Worm (Caenorhabditis elegans) whole organism, early embryonic: Measurements from ENCODE around the gene fmo-4.

Source experiments
- B0310.2 ChIP-seq: sonication (generic microtip); optimal IDR thresholded peaks from 2 replicates; lab custom pipeline; 2016; ENCODE audit warnings: mild to moderate bottlenecking, missing genetic modification characterization, missing compliant biosample characterization
- F13C5.2 ChIP-seq: sonication (generic microtip); optimal IDR thresholded peaks from 2 replicates; lab custom pipeline; 2017; ENCODE audit warnings: mild to moderate bottlenecking, missing genetic modification characterization, inconsistent platforms, missing compliant biosample characterization
- aly-1 ChIP-seq: sonication (generic microtip); optimal IDR thresholded peaks from 2 replicates; lab custom pipeline; 2016; ENCODE audit warnings: missing genetic modification characterization, missing compliant biosample characterization
- ama-1 ChIP-seq: fragments of 150-350 bp; optimal IDR thresholded peaks from 2 replicates; lab custom pipeline; 2014
- ceh-13 ChIP-seq: fragments of 200-800 bp; sonication (Bioruptor generic); optimal IDR thresholded peaks from 2 replicates; lab custom pipeline; 2018; ENCODE audit warnings: mild to moderate bottlenecking, missing genetic modification characterization, missing compliant biosample characterization
- ceh-36 ChIP-seq: sonication (generic microtip); optimal IDR thresholded peaks from 2 replicates; lab custom pipeline; 2016; ENCODE audit warnings: missing genetic modification characterization, inconsistent platforms, missing compliant biosample characterization
- ets-7 ChIP-seq: sonication (generic microtip); optimal IDR thresholded peaks from 2 replicates; lab custom pipeline; 2016; ENCODE audit warnings: missing genotype, missing genetic modification characterization, missing compliant biosample characterization
- flt-1 ChIP-seq: fragments of 200-800 bp; sonication (Bioruptor generic); IDR thresholded peaks from 2 replicates; pipeline ENCODE4 v1.3.6; 2022; ENCODE audit warnings: missing genetic modification characterization, missing compliant biosample characterization
- hmbx-1 ChIP-seq: sonication (generic microtip); optimal IDR thresholded peaks from 2 replicates; lab custom pipeline; 2016; ENCODE audit warnings: mild to moderate bottlenecking, missing genetic modification characterization, missing compliant biosample characterization
- hmg-4 ChIP-seq: fragments of 200-800 bp; sonication (Bioruptor generic); optimal IDR thresholded peaks from 2 replicates; lab custom pipeline; 2018; ENCODE audit warnings: mild to moderate bottlenecking, missing genetic modification characterization, missing compliant biosample characterization
- hnd-1 ChIP-seq: sonication (generic microtip); optimal IDR thresholded peaks from 2 replicates; lab custom pipeline; 2016; ENCODE audit warnings: missing genetic modification characterization, missing compliant biosample characterization
- pes-1 ChIP-seq: fragments of 200-800 bp; sonication (Bioruptor generic); IDR thresholded peaks from 2 replicates; pipeline ENCODE4 v1.3.6; 2022; ENCODE audit warnings: missing genetic modification reagents, missing genetic modification characterization, missing compliant biosample characterization
- scrt-1 ChIP-seq: fragments of 200-800 bp; sonication (Bioruptor generic); IDR thresholded peaks from 2 replicates; pipeline ENCODE4 v1.3.6; 2022; ENCODE audit warnings: missing genetic modification characterization, missing compliant biosample characterization
- sea-1 ChIP-seq: fragments of 200-800 bp; sonication (Bioruptor generic); conservative IDR thresholded peaks from 2 replicates; pipeline ENCODE4 v1.3.6; 2022; ENCODE audit warnings: missing genetic modification characterization, missing compliant biosample characterization
- tbx-11 ChIP-seq: fragments of 200-800 bp; sonication (Bioruptor generic); IDR thresholded peaks from 2 replicates; pipeline ENCODE4 v1.3.6; 2022; ENCODE audit warnings: missing genetic modification characterization, missing compliant biosample characterization
- tra-4 ChIP-seq: sonication (generic microtip); optimal IDR thresholded peaks from 2 replicates; lab custom pipeline; 2017; ENCODE audit warnings: missing genetic modification characterization, missing compliant biosample characterization

Gene fmo-4

ce11 chrV:13649730-13650349 is 43.3 kb upstream of the fmo-4 start, which contains the start of gene H37A05.4:
TSS of gene H37A05.4 (minus strand) at chrV:13649780.
- TF ChIP-seq tra-4 (tag; lab: Kevin White, UChicago) (no peak), ets-7 (tag; lab: Kevin White, UChicago) (no peak), B0310.2 (no peak), hmg-4 (GFP tag; lab: Kevin White, UChicago) (peak; percentile 2), aly-1 (no peak)

- TF ChIP-seq hnd-1: no peak
- peak; percentile 44; the same call in 1 of the 2 replicates for TF ChIP-seq pes-1 (GFP tag; lab: Robert Waterston, UW)
- no peak for TF ChIP-seq B0310.2
Observed at ce11 chrV:13647617-13648016, 41.1 kb upstream of the fmo-4 start.

- TF ChIP-seq aly-1: peak; percentile 14
- no peak for TF ChIP-seq flt-1 (GFP tag; lab: Robert Waterston, UW)
Observed at ce11 chrV:13647185-13647584, 40.7 kb upstream of the fmo-4 start.

- TF ChIP-seq tbx-11 (GFP tag; lab: Robert Waterston, UW) (peak; percentile 42; the same call in 1 of the 2 replicates), flt-1 (GFP tag; lab: Robert Waterston, UW) (peak; percentile 50; the same call in 1 of the 2 replicates), scrt-1 (GFP tag; lab: Robert Waterston, UW) (0 out of 2 replicates have a peak, but pooled peaks have one; percentile 62), sea-1 (GFP tag; lab: Robert Waterston, UW) (peak; percentile 78), hmbx-1 (no peak), ceh-13 (no peak), pes-1 (GFP tag; lab: Robert Waterston, UW) (peak; percentile 75), B0310.2 (no peak)
Observed at ce11 chrV:13645848-13646578, 39.5 kb upstream of the fmo-4 start.

- no peak for TF ChIP-seq hnd-1
- no peak for TF ChIP-seq tra-4 (tag; lab: Kevin White, UChicago)
- TF ChIP-seq ets-7 (tag; lab: Kevin White, UChicago): no peak
- no peak for TF ChIP-seq hmbx-1
- no peak for TF ChIP-seq flt-1 (GFP tag; lab: Robert Waterston, UW)
- no peak for TF ChIP-seq sea-1 (GFP tag; lab: Robert Waterston, UW)
- no peak for TF ChIP-seq ama-1 (lab: Kevin White, UChicago)
- TF ChIP-seq pes-1 (GFP tag; lab: Robert Waterston, UW): no peak
Observed at ce11 chrV:13638040-13638439, 31.5 kb upstream of the fmo-4 start.

ce11 chrV:13636411-13636810 is 29.9 kb upstream of the fmo-4 start:
- TF ChIP-seq tbx-11 (GFP tag; lab: Robert Waterston, UW): no peak
- TF ChIP-seq pes-1 (GFP tag; lab: Robert Waterston, UW): no peak
- no peak for TF ChIP-seq B0310.2
- TF ChIP-seq aly-1: no peak
- TF ChIP-seq ama-1 (lab: Kevin White, UChicago): no peak
- no peak for TF ChIP-seq tra-4 (tag; lab: Kevin White, UChicago)
- no peak for TF ChIP-seq hmg-4 (GFP tag; lab: Kevin White, UChicago)

ce11 chrV:13634149-13634548 is 27.6 kb upstream of the fmo-4 start, which contains the start of gene H37A05.2:
TSS of gene H37A05.2 (minus strand) at chrV:13634249.
- TF ChIP-seq F13C5.2 (no peak), flt-1 (GFP tag; lab: Robert Waterston, UW) (no peak), tbx-11 (GFP tag; lab: Robert Waterston, UW) (no peak)

- no peak for TF ChIP-seq flt-1 (GFP tag; lab: Robert Waterston, UW)
- TF ChIP-seq ceh-36 (tag; lab: Kevin White, UChicago): no peak
- no peak for TF ChIP-seq hnd-1
- no peak for TF ChIP-seq tra-4 (tag; lab: Kevin White, UChicago)
- no peak for TF ChIP-seq aly-1
- no peak for TF ChIP-seq hmg-4 (GFP tag; lab: Kevin White, UChicago)
Observed at ce11 chrV:13627103-13627623, 20.7 kb upstream of the fmo-4 start, which contains the start of gene sde-2. TSS of gene sde-2 (plus strand) at chrV:13627573.

- TF ChIP-seq ceh-36 (tag; lab: Kevin White, UChicago) (no peak), scrt-1 (GFP tag; lab: Robert Waterston, UW) (no peak), hnd-1 (no peak), tra-4 (tag; lab: Kevin White, UChicago) (no peak), hmg-4 (GFP tag; lab: Kevin White, UChicago) (no peak), sea-1 (GFP tag; lab: Robert Waterston, UW) (no peak)
Observed at ce11 chrV:13625517-13626097, 19.1 kb upstream of the fmo-4 start, which contains the start of the genes nduv-2 and F53F4.12. TSS of gene nduv-2 (minus strand) at chrV:13625567. TSS of gene F53F4.12 (plus strand) at chrV:13626047.
